Fruit fly (Drosophila melanogaster): ENCODE measurements around the gene repo.

repo gene

dm6 chr3R:18196991-18197801 is 38.8 kb upstream of the repo start (continued):
- TF ChIP-seq CG2875 (GFP tag; optimal IDR thresholded peaks at IDR 0.05) (peak; percentile 13), CG8765 (GFP tag; IDR thresholded peaks at IDR 0.05) (no peak), B-H2 (GFP tag; optimal IDR thresholded peaks at IDR 0.05) (peak; percentile 7), CG3407 (GFP tag; optimal IDR thresholded peaks at IDR 0.05) (peak; percentile 26), wek (GFP tag; optimal IDR thresholded peaks at IDR 0.05) (no peak), chif (GFP tag; optimal IDR thresholded peaks at IDR 0.05) (peak in 1 of 2 experiments; percentile 36), Meics (GFP tag; optimal IDR thresholded peaks at IDR 0.05) (peak; percentile 80), CG14710 (tag; optimal IDR thresholded peaks at IDR 0.05) (peak; percentile 50), CG11504 (tag; optimal IDR thresholded peaks at IDR 0.05) (peak; percentile 77), rib (GFP tag; IDR thresholded peaks at IDR 0.05) (no peak), salm (tag; optimal IDR thresholded peaks at IDR 0.05) (no peak), CG11247 (GFP tag; IDR thresholded peaks at IDR 0.05) (no peak), CG15073 (GFP tag; optimal IDR thresholded peaks at IDR 0.05) (no peak), CG33213 (GFP tag; optimal IDR thresholded peaks at IDR 0.05) (no peak), GATAe (GFP tag; conservative IDR thresholded peaks at IDR 0.05) (no peak), onecut (GFP tag; IDR thresholded peaks at IDR 0.05) (peak; percentile 42), hkb (optimal IDR thresholded peaks at IDR 0.05) (no peak), hkb (GFP tag; IDR thresholded peaks at IDR 0.05) (no peak), tap (tag; optimal IDR thresholded peaks at IDR 0.05) (no peak), nerfin-1 (tag; optimal IDR thresholded peaks at IDR 0.05) (peak; percentile 25), Dbx (GFP tag; IDR thresholded peaks at IDR 0.05) (no peak), CG17359 (tag; optimal IDR thresholded peaks at IDR 0.05) (peak; percentile 66), CG11398 (GFP tag; optimal IDR thresholded peaks at IDR 0.05) (no peak), CG3281 (GFP tag; optimal IDR thresholded peaks at IDR 0.05) (peak; percentile 57), Trl (optimal IDR thresholded peaks at IDR 0.05) (peak; percentile 97 to 99), Trl (GFP tag; optimal IDR thresholded peaks at IDR 0.05) (peak; percentile 42), Taf1 (GFP tag; IDR thresholded peaks at IDR 0.05) (no peak), Gug (GFP tag; IDR thresholded peaks at IDR 0.05) (no peak), CTCF (GFP tag; optimal IDR thresholded peaks at IDR 0.05) (no peak), CG2116 (GFP tag; optimal IDR thresholded peaks at IDR 0.05) (peak; percentile 28), CG17361 (GFP tag; IDR thresholded peaks at IDR 0.05) (no peak), esg (GFP tag; conservative IDR thresholded peaks at IDR 0.05) (no peak), CG11695 (GFP tag; IDR thresholded peaks at IDR 0.05) (no peak), chn (GFP tag; optimal IDR thresholded peaks at IDR 0.05) (no peak), repo (GFP tag; optimal IDR thresholded peaks at IDR 0.05) (no peak), prd (optimal IDR thresholded peaks at IDR 0.05) (no peak), prd (GFP tag; IDR thresholded peaks at IDR 0.05) (no peak), Atf6 (GFP tag; IDR thresholded peaks at IDR 0.05) (no peak), CG6689 (GFP tag; IDR thresholded peaks at IDR 0.05) (no peak), hbn (GFP tag; IDR thresholded peaks at IDR 0.05; ENCODE audit: partially characterized antibody) (no peak), CG10959 (GFP tag; IDR thresholded peaks at IDR 0.05) (no peak), CG17612 (GFP tag; IDR thresholded peaks at IDR 0.05) (no peak), CG10267 (tag; optimal IDR thresholded peaks at IDR 0.05) (peak; percentile 55), HLH4C (GFP tag; IDR thresholded peaks at IDR 0.05; ENCODE audit: partially characterized antibody) (no peak), Ets97D (GFP tag; optimal IDR thresholded peaks at IDR 0.05) (no peak), hb (GFP tag; IDR thresholded peaks at IDR 0.05; ENCODE audit: partially characterized antibody) (no peak), CG11560 (tag; IDR thresholded peaks at IDR 0.05) (no peak), gsb-n (tag; optimal IDR thresholded peaks at IDR 0.05) (peak; percentile 50), en (GFP tag; optimal IDR thresholded peaks at IDR 0.05) (no peak), CG5245 (GFP tag; optimal IDR thresholded peaks at IDR 0.05) (no peak), CG13624 (GFP tag; optimal IDR thresholded peaks at IDR 0.05) (no peak), zfh1 (GFP tag; IDR thresholded peaks at IDR 0.05) (no peak)
